Fruit fly (Drosophila melanogaster) whole organism, embryonic: ENCODE data around the gene Ciz1.

Experiments used
- B-H1 ChIP-seq: fragments of 200-800 bp; sonication (Bioruptor generic); IDR thresholded peaks from 3 replicates; pipeline ENCODE4 v1.3.6; 2022; ENCODE audit warnings: missing biosample characterization, missing genetic modification characterization
- BEAF-32 ChIP-seq: fragments of 200-800 bp; sonication (Bioruptor generic); optimal IDR thresholded peaks from 3 replicates; lab custom pipeline; 2017; ENCODE audit warnings: missing biosample characterization, missing genetic modification characterization, mild to moderate bottlenecking, moderate library complexity, missing genetic modification reagents
- Bgb ChIP-seq: fragments of 200-800 bp; sonication (Bioruptor generic); IDR thresholded peaks from 2 replicates; pipeline ENCODE4 v1.3.6; 2022; ENCODE audit warnings: missing biosample characterization, missing genetic modification characterization; ENCODE audit not compliant: partially characterized antibody
- BtbVII ChIP-seq: fragments of 200-800 bp; sonication (Bioruptor generic); optimal IDR thresholded peaks from 3 replicates; lab custom pipeline; 2017; ENCODE audit warnings: missing biosample characterization, mild to moderate bottlenecking, missing genetic modification characterization
- CG11093 ChIP-seq: fragments of 200-800 bp; sonication (Bioruptor generic); IDR thresholded peaks from 3 replicates; pipeline ENCODE4 v1.3.6; 2022; ENCODE audit warnings: missing biosample characterization, missing genetic modification characterization
- CG12155 ChIP-seq: fragments of 200-800 bp; sonication (Bioruptor generic); optimal IDR thresholded peaks from 3 replicates; lab custom pipeline; 2016; ENCODE audit warnings: missing biosample characterization, missing genetic modification characterization
- CG12219 ChIP-seq: fragments of 200-800 bp; sonication (Bioruptor generic); optimal IDR thresholded peaks from 3 replicates; lab custom pipeline; 2018; ENCODE audit warnings: missing biosample characterization, mild to moderate bottlenecking, missing genetic modification characterization
- CG12299 ChIP-seq: fragments of 200-800 bp; sonication (Bioruptor generic); optimal IDR thresholded peaks from 2 replicates; lab custom pipeline; 2018; ENCODE audit warnings: missing biosample characterization, mild to moderate bottlenecking, missing genetic modification characterization
- CG13123 ChIP-seq: fragments of 200-800 bp; sonication (Bioruptor generic); optimal IDR thresholded peaks from 2 replicates; lab custom pipeline; 2016; ENCODE audit warnings: missing biosample characterization, missing genetic modification characterization
- CG14667 ChIP-seq: fragments of 200-800 bp; sonication (Bioruptor generic); IDR thresholded peaks from 2 replicates; pipeline ENCODE4 v1.3.6; 2022; ENCODE audit warnings: missing biosample characterization, missing genetic modification characterization
- CG15011 ChIP-seq: fragments of 200-800 bp; sonication (Bioruptor generic); optimal IDR thresholded peaks from 3 replicates; lab custom pipeline; 2018; ENCODE audit warnings: missing biosample characterization, mild to moderate bottlenecking, missing genetic modification characterization
- CG1792 ChIP-seq: fragments of 200-800 bp; sonication (Bioruptor generic); optimal IDR thresholded peaks from 2 replicates; lab custom pipeline; 2016; ENCODE audit warnings: missing biosample characterization, missing genetic modification characterization
- CG18476 ChIP-seq: fragments of 200-800 bp; sonication (Bioruptor generic); optimal IDR thresholded peaks from 2 replicates; lab custom pipeline; 2016; ENCODE audit warnings: missing biosample characterization, mild to moderate bottlenecking, missing genetic modification characterization
- CG3163 ChIP-seq: fragments of 200-800 bp; sonication (Bioruptor generic); optimal IDR thresholded peaks from 3 replicates; lab custom pipeline; 2016; ENCODE audit warnings: missing biosample characterization, missing genetic modification characterization
- CG33213 ChIP-seq: fragments of 200-800 bp; sonication (Bioruptor generic); optimal IDR thresholded peaks from 3 replicates; lab custom pipeline; 2016; ENCODE audit warnings: missing biosample characterization, missing genetic modification characterization
- CG42726 ChIP-seq: fragments of 200-800 bp; sonication (Bioruptor generic); IDR thresholded peaks from 2 replicates; pipeline ENCODE4 v1.3.6; 2022; ENCODE audit warnings: missing biosample characterization, missing genetic modification characterization; ENCODE audit not compliant: partially characterized antibody
- CG43689 ChIP-seq: fragments of 200-800 bp; sonication (Bioruptor generic); IDR thresholded peaks from 2 replicates; pipeline ENCODE4 v1.3.6; 2022; ENCODE audit warnings: missing biosample characterization, missing genetic modification characterization
- CG4617 ChIP-seq: fragments of 200-800 bp; sonication (Bioruptor generic); optimal IDR thresholded peaks from 3 replicates; lab custom pipeline; 2016; ENCODE audit warnings: missing biosample characterization, missing genetic modification characterization, borderline replicate concordance
- CG5245 ChIP-seq: fragments of 200-800 bp; sonication (Bioruptor generic); optimal IDR thresholded peaks from 3 replicates; lab custom pipeline; 2016; ENCODE audit warnings: missing biosample characterization, missing genetic modification characterization
- CG6765 ChIP-seq: fragments of 200-800 bp; sonication (Bioruptor generic); optimal IDR thresholded peaks from 3 replicates; lab custom pipeline; 2017; ENCODE audit warnings: missing biosample characterization, mild to moderate bottlenecking, missing genetic modification characterization
- CG6813 ChIP-seq: fragments of 200-800 bp; sonication (Bioruptor generic); optimal IDR thresholded peaks from 2 replicates; lab custom pipeline; 2017; ENCODE audit warnings: missing biosample characterization, missing genetic modification characterization, mild to moderate bottlenecking, moderate library complexity, missing genetic modification reagents
- CG6854 ChIP-seq: fragments of 200-800 bp; sonication (Bioruptor generic); optimal IDR thresholded peaks from 3 replicates; lab custom pipeline; 2017; ENCODE audit warnings: missing biosample characterization, mild to moderate bottlenecking, missing genetic modification characterization
- CG7357 ChIP-seq: fragments of 200-800 bp; sonication (Bioruptor generic); IDR thresholded peaks from 3 replicates; pipeline ENCODE4 v1.3.6; 2022; ENCODE audit warnings: missing biosample characterization, missing genetic modification characterization
- CG7839 ChIP-seq: fragments of 200-800 bp; sonication (Bioruptor generic); optimal IDR thresholded peaks from 3 replicates; lab custom pipeline; 2018; ENCODE audit warnings: missing biosample characterization, mild to moderate bottlenecking, missing genetic modification characterization, moderate library complexity
- CG9817 ChIP-seq: fragments of 200-800 bp; sonication (Bioruptor generic); optimal IDR thresholded peaks from 2 replicates; lab custom pipeline; 2018; ENCODE audit warnings: missing biosample characterization, mild to moderate bottlenecking, missing genetic modification characterization, moderate library complexity
- Deaf1 ChIP-seq: fragments of 200-800 bp; optimal IDR thresholded peaks from 3 replicates; lab custom pipeline; 2019; ENCODE audit warnings: missing biosample characterization, mild to moderate bottlenecking, missing genetic modification characterization, moderate library complexity
- GATAe ChIP-seq: fragments of 200-800 bp; sonication (Bioruptor generic); conservative IDR thresholded peaks from 2 replicates; pipeline ENCODE4 v1.3.6; 2022; ENCODE audit warnings: missing biosample characterization, missing genetic modification characterization
- HLHmδ ChIP-seq: fragments of 200-800 bp; sonication (Bioruptor generic); optimal IDR thresholded peaks from 2 replicates; lab custom pipeline; 2018; ENCODE audit warnings: missing biosample characterization, mild to moderate bottlenecking, missing genetic modification characterization, moderate library complexity
- Hand ChIP-seq: fragments of 200-800 bp; sonication (Bioruptor generic); optimal IDR thresholded peaks from 2 replicates; lab custom pipeline; 2017; ENCODE audit warnings: mild to moderate bottlenecking, missing biosample characterization, missing genetic modification reagents, missing genetic modification characterization
- NK7.1 ChIP-seq: fragments of 200-800 bp; sonication (Bioruptor generic); optimal IDR thresholded peaks from 3 replicates; lab custom pipeline; 2016; ENCODE audit warnings: missing biosample characterization, missing genetic modification characterization
- Six4 ChIP-seq: fragments of 200-800 bp; sonication (Bioruptor generic); optimal IDR thresholded peaks from 2 replicates; lab custom pipeline; 2016; ENCODE audit warnings: missing biosample characterization, missing genetic modification characterization
- Sox100B ChIP-seq: fragments of 200-800 bp; sonication (Bioruptor generic); optimal IDR thresholded peaks from 3 replicates; lab custom pipeline; 2018; ENCODE audit warnings: missing biosample characterization, mild to moderate bottlenecking, missing genetic modification characterization
- Spps ChIP-seq: fragments of 200-800 bp; sonication (Bioruptor generic); optimal IDR thresholded peaks from 2 replicates; lab custom pipeline; 2018; ENCODE audit warnings: missing biosample characterization, mild to moderate bottlenecking, missing genetic modification characterization
- bbx ChIP-seq: fragments of 200-800 bp; sonication (Bioruptor generic); IDR thresholded peaks from 2 replicates; pipeline ENCODE4 v1.3.6; 2022; ENCODE audit warnings: missing biosample characterization, missing genetic modification characterization; ENCODE audit not compliant: partially characterized antibody
- emc ChIP-seq: fragments of 200-800 bp; sonication (Bioruptor generic); optimal IDR thresholded peaks from 2 replicates; lab custom pipeline; 2016; ENCODE audit warnings: missing biosample characterization, missing genetic modification characterization
- gfzf ChIP-seq: fragments of 200-800 bp; sonication (Bioruptor generic); optimal IDR thresholded peaks from 2 replicates; lab custom pipeline; 2016; ENCODE audit warnings: missing biosample characterization, mild to moderate bottlenecking, missing genetic modification characterization, moderate library complexity
- grau ChIP-seq: fragments of 200-800 bp; optimal IDR thresholded peaks from 3 replicates; lab custom pipeline; 2019; ENCODE audit warnings: missing biosample characterization, mild to moderate bottlenecking, missing genetic modification characterization, moderate library complexity
- hb ChIP-seq: fragments of 200-800 bp; sonication (Bioruptor generic); IDR thresholded peaks from 3 replicates; pipeline ENCODE4 v1.3.6; 2022; ENCODE audit warnings: missing biosample characterization, missing genetic modification characterization; ENCODE audit not compliant: partially characterized antibody
- hth ChIP-seq: fragments of >200 bp; optimal IDR thresholded peaks from 2 replicates; lab custom pipeline; 2017; ENCODE audit warnings: inconsistent platforms
- kni ChIP-seq: fragments of 200-800 bp; sonication (Bioruptor generic); optimal IDR thresholded peaks from 3 replicates; lab custom pipeline; 2017; ENCODE audit warnings: mild to moderate bottlenecking, missing biosample characterization, missing genetic modification reagents, missing genetic modification characterization
- mirr ChIP-seq: fragments of 200-800 bp; sonication (Bioruptor generic); optimal IDR thresholded peaks from 3 replicates; lab custom pipeline; 2018; ENCODE audit warnings: missing biosample characterization, mild to moderate bottlenecking, missing genetic modification characterization
- nerfin-1 ChIP-seq: fragments of 200-800 bp; sonication (Bioruptor generic); optimal IDR thresholded peaks from 3 replicates; lab custom pipeline; 2019; ENCODE audit warnings: missing biosample characterization, mild to moderate bottlenecking, missing genetic modification characterization, moderate library complexity
- oc ChIP-seq: fragments of 200-800 bp; sonication (Bioruptor generic); optimal IDR thresholded peaks from 2 replicates; lab custom pipeline; 2018; ENCODE audit warnings: missing biosample characterization, mild to moderate bottlenecking, missing genetic modification characterization, moderate library complexity
- rib ChIP-seq: fragments of 200-800 bp; sonication (Bioruptor generic); IDR thresholded peaks from 2 replicates; pipeline ENCODE4 v1.3.6; 2022; ENCODE audit warnings: missing biosample characterization, missing genetic modification characterization
- row ChIP-seq: fragments of 200-800 bp; sonication (Bioruptor generic); IDR thresholded peaks from 3 replicates; pipeline ENCODE4 v1.3.6; 2022; ENCODE audit warnings: missing biosample characterization, missing genetic modification characterization
- seq ChIP-seq: fragments of 200-800 bp; sonication (Bioruptor generic); IDR thresholded peaks from 2 replicates; pipeline ENCODE4 v1.3.6; 2022; ENCODE audit warnings: missing biosample characterization, missing genetic modification characterization
- tin ChIP-seq: fragments of 200-800 bp; sonication (Bioruptor generic); optimal IDR thresholded peaks from 3 replicates; lab custom pipeline; 2016; ENCODE audit warnings: missing biosample characterization, missing genetic modification characterization
- yki ChIP-seq: fragments of >200 bp; optimal IDR thresholded peaks from 3 replicates; lab custom pipeline; 2018
- zfh2 ChIP-seq: fragments of 200-800 bp; sonication (Bioruptor generic); optimal IDR thresholded peaks from 2 replicates; lab custom pipeline; 2016; ENCODE audit warnings: missing biosample characterization, missing genetic modification characterization

Ciz1 gene

DNA sequence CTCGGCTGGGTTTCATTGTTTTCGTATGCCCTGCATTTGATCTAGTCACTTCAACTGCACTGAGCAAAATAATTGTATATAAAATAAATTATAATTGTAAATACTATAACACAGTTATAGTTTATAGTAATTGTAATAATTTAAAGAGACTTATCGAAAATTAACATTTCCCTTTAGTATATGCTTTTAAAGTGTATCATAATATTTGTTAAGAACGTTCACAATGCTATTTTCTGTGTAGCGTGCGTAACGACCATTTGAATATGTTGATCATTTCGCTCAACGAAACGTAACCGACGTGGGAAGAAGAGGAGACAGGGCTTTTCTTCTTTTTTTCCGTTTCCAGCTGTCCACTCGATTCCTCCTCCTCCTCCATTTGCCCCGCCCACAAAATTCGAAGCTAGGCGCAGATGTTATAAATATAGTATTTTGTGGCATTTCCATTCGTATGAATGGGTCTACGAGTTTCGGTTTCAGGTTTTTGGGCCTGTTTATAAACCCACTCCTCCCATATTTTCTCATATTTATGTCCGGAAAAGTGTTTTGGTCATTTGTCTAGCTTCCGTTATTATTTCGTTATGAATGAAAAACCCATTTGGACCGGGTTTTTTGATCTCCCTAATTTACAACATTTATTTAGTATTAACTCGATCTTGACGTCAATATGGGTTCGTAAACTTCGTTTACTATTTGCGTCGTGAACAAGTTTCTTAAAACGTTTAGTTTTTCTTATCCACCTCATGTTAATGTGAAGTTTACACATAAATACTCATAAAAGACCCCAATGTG is 7.8 kb upstream of the Ciz1 start:
- TF ChIP-seq CG1792 (GFP tag; lab: Kevin White, UChicago) (no peak), hb (GFP tag; lab: Robert Waterston, UW) (no peak), rib (GFP tag; lab: Robert Waterston, UW) (peak; percentile 43; the same call in 1 of the 2 replicates), grau (tag; lab: Kevin White, UChicago) (peak; percentile 86), Six4 (GFP tag; lab: Kevin White, UChicago) (peak; percentile 74), CG6854 (GFP tag; lab: Kevin White, UChicago) (peak; percentile 55), hth (lab: Kevin White, UChicago) (no peak), mirr (GFP tag; lab: Kevin White, UChicago) (no peak), CG42726 (GFP tag; lab: Robert Waterston, UW) (no peak), BEAF-32 (GFP tag; lab: Kevin White, UChicago) (no peak), B-H1 (peak; percentile 59; the same call in 2 of the 3 replicates), CG12299 (tag; lab: Kevin White, UChicago) (peak; percentile 77), CG12219 (GFP tag; lab: Kevin White, UChicago) (peak; percentile 56), CG4617 (GFP tag; lab: Kevin White, UChicago) (peak; percentile 23), CG5245 (peak; percentile 69), GATAe (no peak), bbx (GFP tag; lab: Robert Waterston, UW) (no peak), Bgb (GFP tag; lab: Robert Waterston, UW) (no peak), Hand (GFP tag; lab: Kevin White, UChicago) (peak; percentile 37), Deaf1 (tag; lab: Kevin White, UChicago) (peak; percentile 68), emc (GFP tag; lab: Kevin White, UChicago) (no peak), NK7.1 (GFP tag; lab: Kevin White, UChicago) (no peak), kni (GFP tag; lab: Kevin White, UChicago) (no peak), row (GFP tag; lab: Robert Waterston, UW) (peak; percentile 87), CG7357 (GFP tag; lab: Robert Waterston, UW) (peak; percentile 56; the same call in 1 of the 3 replicates), CG11093 (GFP tag; lab: Robert Waterston, UW) (peak; percentile 75), oc (tag; lab: Kevin White, UChicago) (peak; percentile 83), seq (peak; percentile 76), zfh2 (GFP tag; lab: Kevin White, UChicago) (no peak), nerfin-1 (tag; lab: Kevin White, UChicago) (peak; percentile 86), CG33213 (GFP tag; lab: Kevin White, UChicago) (no peak), yki (no peak), CG3163 (GFP tag; lab: Kevin White, UChicago) (no peak), tin (GFP tag; lab: Kevin White, UChicago) (peak; percentile 72), gfzf (GFP tag; lab: Kevin White, UChicago) (no peak), CG7839 (peak; percentile 92), Spps (tag; lab: Kevin White, UChicago) (peak; percentile 92), CG6765 (GFP tag; lab: Kevin White, UChicago) (no peak), CG14667 (GFP tag; lab: Robert Waterston, UW) (peak; percentile 72), CG43689 (GFP tag; lab: Robert Waterston, UW) (no peak), CG18476 (GFP tag; lab: Kevin White, UChicago) (peak; percentile 23), CG6813 (GFP tag; lab: Kevin White, UChicago) (peak; percentile 72), Sox100B (GFP tag; lab: Kevin White, UChicago) (peak; percentile 85), CG12155 (GFP tag; lab: Kevin White, UChicago) (peak; percentile 65), BtbVII (peak; percentile 33), CG15011 (GFP tag; lab: Kevin White, UChicago) (no peak), HLHmδ (GFP tag; lab: Kevin White, UChicago) (no peak), CG13123 (GFP tag; lab: Kevin White, UChicago) (peak; percentile 24), CG9817 (tag; lab: Kevin White, UChicago) (peak; percentile 63)
